Worm (Caenorhabditis elegans): ENCODE results near the gene Y11D7A.19.

- TF ChIP-seq elt-3 (tag; optimal IDR thresholded peaks at IDR 0.05) (no peak), ztf-11 (tag; optimal IDR thresholded peaks at IDR 0.05) (no peak), fos-1 (tag; optimal IDR thresholded peaks at IDR 0.05) (no peak), efl-1 (optimal IDR thresholded peaks at IDR 0.05) (no peak), efl-1 (GFP tag; optimal IDR thresholded peaks at IDR 0.05 in 1 of 2) (no peak), nhr-28 (tag; optimal IDR thresholded peaks at IDR 0.05) (no peak), skn-1 (tag; optimal IDR thresholded peaks at IDR 0.05) (no peak), mdl-1 (tag; optimal IDR thresholded peaks at IDR 0.05) (no peak), egl-27 (tag; optimal IDR thresholded peaks at IDR 0.05) (no peak), pqm-1 (tag; optimal IDR thresholded peaks at IDR 0.05) (no peak), ceh-63 (GFP tag; optimal IDR thresholded peaks at IDR 0.05) (no peak), unc-98 (GFP tag; IDR thresholded peaks at IDR 0.05) (no peak), unc-62 (GFP tag; optimal IDR thresholded peaks at IDR 0.05) (no peak), jun-1 (tag; optimal IDR thresholded peaks at IDR 0.05) (no peak), tbx-2 (tag; optimal IDR thresholded peaks at IDR 0.05) (no peak)
Measured at ce11 chrIV:9224825-9225224, 41.5 kb downstream of the Y11D7A.19 start, which contains the start of gene C46C2.3.
